Worm (Caenorhabditis elegans): Measurements from ENCODE around the gene ZK105.6.

Gene ZK105.6

DNA sequence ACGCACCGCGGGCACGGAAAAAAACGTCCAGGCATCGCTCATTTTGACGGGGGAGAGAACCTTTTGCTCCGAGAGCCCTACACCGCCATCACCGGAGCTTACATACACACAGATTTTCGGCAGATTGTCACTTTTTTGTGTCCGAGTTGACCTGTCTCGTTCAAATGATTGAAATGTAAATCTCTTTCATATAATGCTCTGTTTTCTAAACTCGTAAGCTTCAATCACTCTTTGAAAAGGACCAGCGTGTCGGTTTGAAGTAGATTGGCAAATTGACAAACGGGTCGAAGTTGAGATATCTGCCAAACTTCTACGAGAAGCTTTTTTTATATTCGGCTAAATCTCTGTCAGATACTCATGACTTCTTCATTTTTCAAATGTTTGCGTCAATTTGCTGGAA is 23.3 kb upstream of the ZK105.6 start:
- TF ChIP-seq ceh-39 (tag; optimal IDR thresholded peaks at IDR 0.05), result no peak
- no peak for TF ChIP-seq pha-4 (tag; optimal IDR thresholded peaks at IDR 0.05)
- TF ChIP-seq ceh-43 (GFP tag; optimal IDR thresholded peaks at IDR 0.05), result no peak
- TF ChIP-seq cnd-1 (tag; optimal IDR thresholded peaks at IDR 0.05), result no peak
- TF ChIP-seq blmp-1 (tag; optimal IDR thresholded peaks at IDR 0.05), result no peak
- no peak for TF ChIP-seq lin-32 (GFP tag; optimal IDR thresholded peaks at IDR 0.05)
- TF ChIP-seq zip-8 (tag; optimal IDR thresholded peaks at IDR 0.05), result no peak
- TF ChIP-seq bed-3 (GFP tag; optimal IDR thresholded peaks at IDR 0.05), result no peak
- no peak for TF ChIP-seq tbx-8 (GFP tag; optimal IDR thresholded peaks at IDR 0.05)

DNA sequence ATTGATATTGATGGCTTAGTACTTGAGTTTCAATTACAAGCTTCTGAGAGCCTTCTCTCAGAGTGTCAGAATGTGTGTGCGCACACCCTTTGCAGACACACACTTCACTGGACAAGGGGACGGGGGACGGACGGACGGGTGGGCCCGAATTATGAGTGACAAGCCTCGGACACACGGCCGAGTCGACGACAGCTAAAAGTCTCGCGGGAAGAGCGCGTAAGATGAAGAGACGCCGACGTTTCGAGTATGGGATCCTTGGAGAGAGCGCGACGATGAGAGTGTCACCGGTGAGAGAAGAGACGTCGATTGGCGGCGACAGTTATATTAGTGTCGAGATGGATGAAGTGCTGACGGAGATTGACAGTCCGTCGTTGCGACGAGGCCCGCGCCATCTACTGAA is 22.0 kb upstream of the ZK105.6 start:
- no peak for TF ChIP-seq nhr-12 (tag; optimal IDR thresholded peaks at IDR 0.05)
- TF ChIP-seq ztf-11 (tag; optimal IDR thresholded peaks at IDR 0.05), result no peak
- TF ChIP-seq tbx-8 (GFP tag; optimal IDR thresholded peaks at IDR 0.05), result no peak
- no peak for TF ChIP-seq blmp-1 (tag; optimal IDR thresholded peaks at IDR 0.05)
- peak; percentile 39 for TF ChIP-seq nhr-2 (tag; optimal IDR thresholded peaks at IDR 0.05)
- peak; percentile 18 for TF ChIP-seq unc-120 (tag; optimal IDR thresholded peaks at IDR 0.05; ENCODE audit: poor library complexity, severe bottlenecking)
- peak; percentile 99 for TF ChIP-seq unc-62 (GFP tag; optimal IDR thresholded peaks at IDR 0.05)
- no peak for TF ChIP-seq hlh-1 (tag; optimal IDR thresholded peaks at IDR 0.05)
- no peak for TF ChIP-seq elt-1 (tag; optimal IDR thresholded peaks at IDR 0.05; ENCODE audit: borderline replicate concordance, insufficient read depth)
- no peak for TF ChIP-seq nhr-237 (tag; optimal IDR thresholded peaks at IDR 0.05)
- TF ChIP-seq ceh-39 (tag; optimal IDR thresholded peaks at IDR 0.05), result no peak
- no peak for TF ChIP-seq lin-32 (GFP tag; optimal IDR thresholded peaks at IDR 0.05)
- peak; percentile 86 for TF ChIP-seq ham-2 (GFP tag; optimal IDR thresholded peaks at IDR 0.05)

DNA sequence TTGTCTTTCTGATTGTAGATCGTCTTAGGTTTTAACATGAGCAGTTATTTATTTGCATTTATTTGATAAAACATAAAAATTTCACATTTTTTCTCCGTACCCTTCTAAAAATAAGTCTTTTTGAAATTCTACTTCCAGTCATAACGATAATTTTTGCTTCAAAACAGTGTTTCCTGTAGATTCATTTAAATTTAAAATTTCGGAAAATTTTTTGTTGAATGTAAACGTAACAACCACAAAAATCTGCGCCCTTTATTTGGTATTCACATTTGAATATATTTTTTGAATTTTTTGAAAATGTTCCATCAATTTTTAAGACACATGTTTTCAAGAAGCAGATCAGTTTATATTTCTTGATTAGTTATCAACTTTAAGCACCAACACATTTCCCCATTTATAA is 21.5 kb upstream of the ZK105.6 start:
- TF ChIP-seq unc-62 (GFP tag; optimal IDR thresholded peaks at IDR 0.05) (no peak), elt-1 (tag; optimal IDR thresholded peaks at IDR 0.05; ENCODE audit: borderline replicate concordance, insufficient read depth) (no peak), mab-5 (tag; optimal IDR thresholded peaks at IDR 0.05) (no peak), drap-1 (GFP tag; optimal IDR thresholded peaks at IDR 0.05) (no peak), bed-3 (GFP tag; optimal IDR thresholded peaks at IDR 0.05) (no peak), ham-2 (GFP tag; optimal IDR thresholded peaks at IDR 0.05) (no peak), nhr-2 (tag; optimal IDR thresholded peaks at IDR 0.05) (no peak), nhr-28 (tag; optimal IDR thresholded peaks at IDR 0.05) (no peak), ceh-83 (GFP tag; optimal IDR thresholded peaks at IDR 0.05) (no peak), mep-1 (tag; optimal IDR thresholded peaks at IDR 0.05) (no peak)

DNA sequence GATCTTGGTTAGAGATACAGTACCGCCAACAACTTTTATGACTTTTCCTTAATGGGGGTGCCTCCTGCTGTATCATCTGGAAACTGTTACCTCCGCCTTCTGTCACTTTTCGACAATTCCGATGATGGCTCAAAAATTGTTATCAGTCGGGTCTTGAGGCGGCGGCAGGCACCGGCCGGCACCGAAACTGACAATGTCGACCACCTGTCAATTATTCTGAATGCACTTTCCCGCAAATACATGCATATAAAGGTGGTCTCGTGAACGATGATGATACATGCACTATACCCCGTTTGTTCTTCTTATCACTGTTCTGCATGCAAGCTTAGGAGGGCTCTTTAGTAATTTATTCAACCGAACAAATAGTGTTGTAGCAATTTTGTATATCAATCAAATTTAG is 20.2 kb upstream of the ZK105.6 start:
- TF ChIP-seq mep-1 (tag; optimal IDR thresholded peaks at IDR 0.05), result no peak
- no peak for TF ChIP-seq zip-8 (tag; optimal IDR thresholded peaks at IDR 0.05)
- no peak for TF ChIP-seq ceh-43 (GFP tag; optimal IDR thresholded peaks at IDR 0.05)
- no peak for TF ChIP-seq cnd-1 (tag; optimal IDR thresholded peaks at IDR 0.05)
- TF ChIP-seq flh-1 (GFP tag; optimal IDR thresholded peaks at IDR 0.05), result no peak
- TF ChIP-seq tbx-8 (GFP tag; optimal IDR thresholded peaks at IDR 0.05), result no peak
- no peak for TF ChIP-seq sptf-1 (tag; optimal IDR thresholded peaks at IDR 0.05)
- no peak for TF ChIP-seq ztf-11 (tag; optimal IDR thresholded peaks at IDR 0.05)
- TF ChIP-seq pha-4 (tag; optimal IDR thresholded peaks at IDR 0.05), result no peak
- no peak for TF ChIP-seq snpc-4 (tag; optimal IDR thresholded peaks at IDR 0.05)
- no peak for TF ChIP-seq mab-5 (tag; optimal IDR thresholded peaks at IDR 0.05)
- no peak for TF ChIP-seq nhr-2 (tag; optimal IDR thresholded peaks at IDR 0.05)
- no peak for TF ChIP-seq ham-2 (GFP tag; optimal IDR thresholded peaks at IDR 0.05)
- no peak for TF ChIP-seq nhr-76 (tag; optimal IDR thresholded peaks at IDR 0.05)
- no peak for TF ChIP-seq unc-39 (tag; optimal IDR thresholded peaks at IDR 0.05)

DNA sequence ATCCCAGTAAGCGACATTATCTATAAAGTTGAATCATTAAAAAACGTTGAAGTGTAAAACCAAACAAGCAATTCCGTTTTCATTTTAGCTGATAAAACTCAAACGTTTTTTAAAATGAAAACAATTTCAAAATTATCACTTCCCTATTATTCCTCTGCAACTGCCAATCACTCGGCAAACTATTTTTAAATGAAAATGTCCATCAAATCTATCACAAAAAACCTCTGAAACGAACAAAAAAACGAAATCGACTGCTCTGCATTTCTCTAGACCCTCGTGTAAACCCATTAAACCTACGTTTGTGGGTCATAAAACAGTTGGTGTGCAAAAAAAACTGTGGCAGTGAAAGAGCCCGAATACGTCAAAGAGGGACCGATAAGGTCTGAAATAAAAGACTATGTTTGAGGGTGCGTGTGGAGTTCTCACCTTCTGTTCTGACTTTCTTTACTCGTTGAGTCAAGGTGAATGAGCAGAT is 18.7 kb upstream of the ZK105.6 start, which contains the start of gene fbxl-5:
Gene fbxl-5, plus strand, starts transcription at position 425 of the 475 bp plus-strand sequence.
- TF ChIP-seq snpc-4 (tag; optimal IDR thresholded peaks at IDR 0.05) (no peak), unc-120 (tag; optimal IDR thresholded peaks at IDR 0.05; ENCODE audit: poor library complexity, severe bottlenecking) (no peak), blmp-1 (tag; optimal IDR thresholded peaks at IDR 0.05) (no peak), hlh-1 (tag; optimal IDR thresholded peaks at IDR 0.05) (no peak), elt-1 (tag; optimal IDR thresholded peaks at IDR 0.05; ENCODE audit: borderline replicate concordance, insufficient read depth) (no peak), unc-62 (GFP tag; optimal IDR thresholded peaks at IDR 0.05) (no peak), nhr-237 (tag; optimal IDR thresholded peaks at IDR 0.05) (no peak), ham-2 (GFP tag; optimal IDR thresholded peaks at IDR 0.05) (no peak), nhr-12 (tag; optimal IDR thresholded peaks at IDR 0.05) (no peak), sptf-1 (tag; optimal IDR thresholded peaks at IDR 0.05) (no peak), nhr-2 (tag; optimal IDR thresholded peaks at IDR 0.05) (no peak), bed-3 (GFP tag; optimal IDR thresholded peaks at IDR 0.05) (no peak), elt-3 (tag; optimal IDR thresholded peaks at IDR 0.05) (no peak), drap-1 (GFP tag; optimal IDR thresholded peaks at IDR 0.05) (no peak), sem-2 (GFP tag; optimal IDR thresholded peaks at IDR 0.05) (no peak), cnd-1 (tag; optimal IDR thresholded peaks at IDR 0.05) (no peak), pha-4 (tag; optimal IDR thresholded peaks at IDR 0.05) (no peak), lin-13 (tag; optimal IDR thresholded peaks at IDR 0.05) (no peak)
